Worm (Caenorhabditis elegans) whole organism, mixed stage, embryonic: ENCODE measurements around the gene oac-20.

Experiments
- M03D4.4 ChIP-seq: sonication (generic microtip); optimal IDR thresholded peaks from 2 replicates; lab custom pipeline; 2017; ENCODE audit warnings: mild to moderate bottlenecking, missing genetic modification characterization, missing compliant biosample characterization
- bed-3 ChIP-seq: fragments of 200-800 bp; sonication (Bioruptor generic); optimal IDR thresholded peaks from 3 replicates; lab custom pipeline; 2018; ENCODE audit warnings: mild to moderate bottlenecking, missing genetic modification characterization, moderate library complexity, missing compliant biosample characterization
- blmp-1 ChIP-seq: fragments of 150-350 bp; optimal IDR thresholded peaks from 2 replicates; lab custom pipeline; 2014; ENCODE audit warnings: missing biosample characterization, missing genetic modification characterization
- ceh-43 ChIP-seq: fragments of 200-800 bp; sonication (Bioruptor generic); optimal IDR thresholded peaks from 2 replicates; lab custom pipeline; 2018; ENCODE audit warnings: mild to moderate bottlenecking, missing genetic modification characterization, moderate library complexity, missing compliant biosample characterization
- ceh-83 ChIP-seq: fragments of 200-800 bp; sonication (Bioruptor generic); optimal IDR thresholded peaks from 2 replicates; lab custom pipeline; 2018; ENCODE audit warnings: mild to moderate bottlenecking, missing genetic modification characterization, missing compliant biosample characterization
- ces-1 ChIP-seq: fragments of 150-350 bp; optimal IDR thresholded peaks from 2 replicates; lab custom pipeline; 2014; ENCODE audit warnings: missing biosample characterization, missing genetic modification reagents, missing genetic modification characterization
- cnd-1 ChIP-seq: fragments of 200-800 bp; sonication (Bioruptor generic); optimal IDR thresholded peaks from 2 replicates; lab custom pipeline; 2018; ENCODE audit warnings: mild to moderate bottlenecking, missing genetic modification characterization, missing compliant biosample characterization
- drap-1 ChIP-seq: fragments of 200-800 bp; sonication (Bioruptor generic); optimal IDR thresholded peaks from 3 replicates; lab custom pipeline; 2018; ENCODE audit warnings: mild to moderate bottlenecking, missing genetic modification characterization, missing compliant biosample characterization
- elt-1 ChIP-seq: sonication (generic microtip); optimal IDR thresholded peaks from 2 replicates; lab custom pipeline; 2017; ENCODE audit warnings: missing genetic modification characterization, mild to moderate bottlenecking, missing compliant biosample characterization, antibody characterized with exemption, moderate library complexity, borderline replicate concordance; ENCODE audit not compliant: insufficient read depth
- elt-3 ChIP-seq: fragments of 150-350 bp; optimal IDR thresholded peaks from 2 replicates; lab custom pipeline; 2014; ENCODE audit warnings: missing biosample characterization, missing genetic modification characterization
- flh-1 ChIP-seq: fragments of 200-800 bp; sonication (Bioruptor generic); optimal IDR thresholded peaks from 2 replicates; lab custom pipeline; 2018; ENCODE audit warnings: mild to moderate bottlenecking, missing genetic modification characterization, moderate library complexity, missing compliant biosample characterization
- ham-2 ChIP-seq: fragments of 200-800 bp; sonication (Bioruptor generic); optimal IDR thresholded peaks from 2 replicates; lab custom pipeline; 2018; ENCODE audit warnings: mild to moderate bottlenecking, missing genetic modification characterization, missing compliant biosample characterization
- hlh-1 ChIP-seq: fragments of 150-350 bp; optimal IDR thresholded peaks from 2 replicates; lab custom pipeline; 2014; ENCODE audit warnings: missing biosample characterization, missing genetic modification reagents, missing genetic modification characterization
- lin-13 ChIP-seq: fragments of 150-350 bp; optimal IDR thresholded peaks from 2 replicates; lab custom pipeline; 2014; ENCODE audit warnings: missing biosample characterization, missing genetic modification characterization
- lsy-2 ChIP-seq: fragments of 150-350 bp; optimal IDR thresholded peaks from 2 replicates; lab custom pipeline; 2014; ENCODE audit warnings: missing biosample characterization, missing genetic modification characterization
- mab-5 ChIP-seq: fragments of 150-350 bp; optimal IDR thresholded peaks from 2 replicates; lab custom pipeline; 2014; ENCODE audit warnings: missing biosample characterization, missing genetic modification characterization
- mep-1 ChIP-seq: fragments of 150-350 bp; optimal IDR thresholded peaks from 2 replicates; lab custom pipeline; 2017; ENCODE audit warnings: missing biosample characterization, missing genetic modification reagents, missing genetic modification characterization, inconsistent platforms
- nhr-12 ChIP-seq: fragments of 150-350 bp; optimal IDR thresholded peaks from 2 replicates; lab custom pipeline; 2014; ENCODE audit warnings: missing biosample characterization, missing genetic modification characterization
- nhr-2 ChIP-seq: fragments of 150-350 bp; optimal IDR thresholded peaks from 2 replicates; lab custom pipeline; 2014; ENCODE audit warnings: missing biosample characterization, missing genetic modification characterization
- nhr-237 ChIP-seq: fragments of 150-350 bp; optimal IDR thresholded peaks from 2 replicates; lab custom pipeline; 2014; ENCODE audit warnings: missing biosample characterization, missing genetic modification characterization
- nhr-28 ChIP-seq: fragments of 150-350 bp; optimal IDR thresholded peaks from 2 replicates; lab custom pipeline; 2014; ENCODE audit warnings: missing biosample characterization, missing genetic modification characterization
- pha-4 ChIP-seq: fragments of 150-350 bp; optimal IDR thresholded peaks from 2 replicates; lab custom pipeline; 2018; ENCODE audit warnings: missing biosample characterization, missing genetic modification reagents, missing genetic modification characterization
- sem-2 ChIP-seq: fragments of 200-800 bp; sonication (Bioruptor generic); optimal IDR thresholded peaks from 2 replicates; lab custom pipeline; 2018; ENCODE audit warnings: mild to moderate bottlenecking, missing genetic modification characterization, missing compliant biosample characterization
- snpc-4 ChIP-seq: fragments of 150-350 bp; optimal IDR thresholded peaks from 2 replicates; lab custom pipeline; 2014; ENCODE audit warnings: missing biosample characterization, missing genetic modification characterization
- sptf-1 ChIP-seq: sonication (generic microtip); optimal IDR thresholded peaks from 2 replicates; lab custom pipeline; 2017; ENCODE audit warnings: mild to moderate bottlenecking, missing genetic modification characterization, moderate library complexity, missing compliant biosample characterization
- tbx-8 ChIP-seq: fragments of 200-800 bp; sonication (Bioruptor generic); optimal IDR thresholded peaks from 2 replicates; lab custom pipeline; 2018; ENCODE audit warnings: mild to moderate bottlenecking, missing genetic modification characterization, moderate library complexity, missing compliant biosample characterization
- unc-120 ChIP-seq: sonication (generic microtip); optimal IDR thresholded peaks from 2 replicates; lab custom pipeline; 2017; ENCODE audit warnings: missing genetic modification characterization, missing compliant biosample characterization; ENCODE audit not compliant: poor library complexity, severe bottlenecking
- unc-62 ChIP-seq: fragments of 150-350 bp; optimal IDR thresholded peaks from 2 replicates; lab custom pipeline; 2014; ENCODE audit warnings: missing biosample characterization, missing genetic modification reagents, missing genetic modification characterization
- zip-8 ChIP-seq: fragments of 150-350 bp; optimal IDR thresholded peaks from 2 replicates; lab custom pipeline; 2014; ENCODE audit warnings: missing biosample characterization, missing genetic modification characterization

oac-20 gene

DNA sequence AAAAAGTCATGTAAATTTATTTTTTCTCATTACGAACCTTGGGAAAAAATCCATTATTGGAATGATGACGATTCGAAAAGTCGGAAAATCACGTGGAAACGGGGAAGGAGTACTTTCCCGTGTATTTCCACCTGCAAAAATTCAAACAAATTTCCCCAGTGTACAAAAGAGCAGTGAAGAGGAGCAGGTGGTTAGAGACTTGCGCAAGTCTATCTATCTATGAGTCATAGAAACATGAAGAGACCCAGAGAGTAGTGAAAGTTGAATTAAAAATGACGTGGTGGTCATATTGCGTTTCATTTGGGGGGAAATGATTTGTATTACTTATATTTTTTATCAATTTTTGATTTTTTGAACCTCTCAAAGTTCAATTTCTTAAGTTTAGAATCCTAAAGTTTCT is 21.9 kb downstream of the oac-20 start, which contains the start of gene nhr-50:
TSS of gene nhr-50 (minus strand) at position 199 of the 400 bp plus-strand sequence.
- TF ChIP-seq nhr-12 (tag; lab: Kevin White, UChicago): no peak
- TF ChIP-seq nhr-237: no peak
- TF ChIP-seq nhr-2 (tag; lab: Kevin White, UChicago): no peak
- TF ChIP-seq pha-4: peak; percentile 36
- no peak for TF ChIP-seq ceh-83 (GFP tag; lab: Kevin White, UChicago)
- no peak for TF ChIP-seq blmp-1 (tag; lab: Kevin White, UChicago)
- no peak for TF ChIP-seq mep-1
- no peak for TF ChIP-seq unc-62

DNA sequence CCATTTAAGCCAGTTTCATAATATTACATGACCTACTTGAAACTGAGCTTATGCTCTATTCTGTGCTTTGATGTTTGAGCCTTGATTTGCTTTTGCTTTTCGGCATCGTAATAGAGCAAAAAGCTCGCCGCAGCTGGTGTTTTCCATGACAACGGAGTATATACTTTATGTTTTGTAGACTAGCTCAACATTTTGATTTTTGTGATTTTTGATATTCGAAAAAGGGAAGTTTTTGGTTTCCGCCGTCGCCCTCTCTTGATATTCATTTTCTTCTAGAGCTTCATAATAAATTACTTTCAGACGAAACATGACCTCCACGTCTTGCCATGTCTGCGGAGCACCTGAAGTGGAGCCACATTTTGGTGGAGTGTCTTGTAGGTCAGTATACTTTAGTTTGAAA is 23.8 kb downstream of the oac-20 start, which contains the start of gene nhr-63:
TSS of gene nhr-63 (plus strand) at position 301 of the 400 bp plus-strand sequence.
- no peak for TF ChIP-seq bed-3 (GFP tag; lab: Kevin White, UChicago)
- TF ChIP-seq pha-4: no peak
- TF ChIP-seq sem-2 (GFP tag; lab: Kevin White, UChicago): no peak
- TF ChIP-seq nhr-237: no peak

- TF ChIP-seq ces-1 (GFP tag; lab: Kevin White, UChicago): no peak
- no peak for TF ChIP-seq blmp-1 (tag; lab: Kevin White, UChicago)
- TF ChIP-seq nhr-2 (tag; lab: Kevin White, UChicago): no peak
- TF ChIP-seq zip-8 (tag; lab: Kevin White, UChicago): no peak
- TF ChIP-seq sptf-1 (tag; lab: Kevin White, UChicago): no peak
- no peak for TF ChIP-seq nhr-12 (tag; lab: Kevin White, UChicago)
- TF ChIP-seq mab-5 (tag; lab: Kevin White, UChicago): no peak
- TF ChIP-seq bed-3 (GFP tag; lab: Kevin White, UChicago): no peak
- no peak for TF ChIP-seq tbx-8
- TF ChIP-seq cnd-1 (tag; lab: Kevin White, UChicago): no peak
- no peak for TF ChIP-seq M03D4.4 (tag; lab: Kevin White, UChicago)
- no peak for TF ChIP-seq hlh-1 (tag; lab: Kevin White, UChicago)
- no peak for TF ChIP-seq sem-2 (GFP tag; lab: Kevin White, UChicago)
- no peak for TF ChIP-seq elt-3 (tag; lab: Kevin White, UChicago)
These were observed 29.0 kb downstream of the oac-20 start, which contains the start of gene str-231 for ce11 chrV:16007505-16007904. Gene str-231, minus strand, starts transcription at chrV:16007605.

DNA sequence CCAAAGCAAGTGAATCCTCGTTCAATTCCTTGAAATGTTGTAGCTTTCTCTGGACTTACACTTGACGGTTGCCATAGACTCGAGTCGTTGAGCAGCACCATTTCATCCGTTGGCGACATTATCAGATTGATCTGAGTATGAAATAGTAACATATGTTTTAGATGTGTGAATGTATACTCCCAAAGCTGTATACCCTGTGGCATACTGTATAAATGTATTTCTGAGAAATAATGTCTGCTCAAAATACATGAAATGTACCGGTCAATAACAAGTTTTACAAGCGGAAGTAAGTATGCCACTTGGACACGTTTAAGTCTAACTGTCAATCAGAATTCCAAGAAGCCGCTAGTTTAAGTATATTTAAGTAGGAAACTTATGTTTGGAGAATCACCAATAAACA is 31.1 kb downstream of the oac-20 start, which contains the start of gene str-233:
TSS of gene str-233 (minus strand) at position 101 of the 400 bp plus-strand sequence.
- TF ChIP-seq elt-3 (tag; lab: Kevin White, UChicago) (no peak), ceh-43 (no peak)

DNA sequence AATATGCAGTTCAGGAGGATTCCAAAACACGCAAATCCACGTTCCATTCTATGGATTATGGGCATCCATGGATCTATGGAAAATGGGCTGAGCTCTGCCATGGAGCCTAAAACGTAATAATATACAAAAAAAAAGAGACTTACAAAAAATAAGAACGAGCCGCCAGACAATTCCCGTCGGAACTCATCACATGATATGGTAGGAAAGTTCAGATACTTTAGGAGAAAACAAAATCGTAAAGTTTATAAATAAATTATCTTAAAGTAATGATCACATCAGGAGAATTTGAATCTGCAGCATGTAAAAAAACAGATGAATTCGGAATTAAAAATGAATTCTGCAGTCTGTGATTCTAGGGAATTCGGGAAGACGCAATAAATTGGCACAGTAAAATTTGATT is 37.1 kb downstream of the oac-20 start, which contains the start of gene str-232:
TSS of gene str-232 (minus strand) at position 101 of the 400 bp plus-strand sequence.
- TF ChIP-seq unc-120 (no peak), ham-2 (GFP tag; lab: Kevin White, UChicago) (no peak), hlh-1 (tag; lab: Kevin White, UChicago) (no peak)
- TF ChIP-seq, all 35 proteins: peak for 0

DNA sequence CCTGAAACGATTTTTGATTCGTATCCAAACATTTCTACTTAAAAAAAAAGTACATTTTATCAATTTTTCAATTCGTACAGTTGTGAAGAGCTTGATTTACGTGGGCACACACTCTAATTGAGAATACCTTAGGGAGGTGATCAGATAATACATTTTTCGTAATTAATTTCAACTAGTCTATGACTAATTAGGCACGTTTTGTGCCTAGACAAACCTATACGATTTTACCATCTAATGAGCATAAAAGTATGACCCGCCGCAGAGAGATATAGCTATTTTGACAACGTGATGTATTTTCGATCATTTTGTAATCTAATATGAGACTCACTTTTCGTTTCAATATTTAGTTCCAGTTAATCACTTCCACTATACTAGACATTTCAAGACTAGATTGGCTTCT is 38.5 kb downstream of the oac-20 start:
- TF ChIP-seq ceh-83 (GFP tag; lab: Kevin White, UChicago): no peak

DNA sequence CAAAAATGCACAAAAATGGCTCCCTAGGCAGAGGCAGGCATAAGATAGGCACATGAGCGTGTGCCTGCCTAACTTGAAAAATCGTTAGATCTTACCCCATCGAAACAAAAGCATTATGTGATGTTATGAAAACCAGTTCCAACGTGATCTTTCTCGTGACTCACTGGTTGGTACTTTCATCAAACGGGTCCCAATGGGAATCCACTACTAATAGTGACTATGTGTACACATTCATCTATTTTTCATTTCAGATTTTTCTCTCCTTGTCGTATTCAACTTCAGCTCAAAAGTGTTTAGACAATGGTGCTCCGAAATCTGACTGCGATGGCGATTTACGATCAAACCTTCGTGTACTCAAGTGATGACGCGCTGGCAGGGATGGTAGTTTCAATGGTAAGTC is 39.2 kb downstream of the oac-20 start, which contains the start of gene srx-43:
TSS of gene srx-43 (plus strand) at position 301 of the 400 bp plus-strand sequence.
- TF ChIP-seq lsy-2 (tag; lab: Kevin White, UChicago) (no peak), drap-1 (GFP tag; lab: Kevin White, UChicago) (no peak), sptf-1 (tag; lab: Kevin White, UChicago) (no peak), pha-4 (no peak), hlh-1 (tag; lab: Kevin White, UChicago) (no peak), elt-1 (tag; lab: Kevin White, UChicago) (no peak)

- no peak for TF ChIP-seq lin-13 (tag; lab: Kevin White, UChicago)
- TF ChIP-seq mep-1: no peak
- no peak for TF ChIP-seq ceh-43
- no peak for TF ChIP-seq mab-5 (tag; lab: Kevin White, UChicago)
- no peak for TF ChIP-seq ces-1 (GFP tag; lab: Kevin White, UChicago)
- TF ChIP-seq unc-62: no peak
- no peak for TF ChIP-seq sptf-1 (tag; lab: Kevin White, UChicago)
- TF ChIP-seq snpc-4 (tag; lab: Kevin White, UChicago): no peak
- no peak for TF ChIP-seq nhr-2 (tag; lab: Kevin White, UChicago)
- no peak for TF ChIP-seq sem-2 (GFP tag; lab: Kevin White, UChicago)
- no peak for TF ChIP-seq tbx-8
- no peak for TF ChIP-seq nhr-28
- TF ChIP-seq bed-3 (GFP tag; lab: Kevin White, UChicago): no peak
- TF ChIP-seq flh-1 (GFP tag; lab: Kevin White, UChicago): no peak
- TF ChIP-seq unc-120: no peak
- TF ChIP-seq pha-4: no peak
These were observed 41.5 kb downstream of the oac-20 start, which contains the start of gene srx-44 for ce11 chrV:16020042-16020441. Gene srx-44, plus strand, starts transcription at chrV:16020342.
